Fruit fly (Drosophila melanogaster): Measurements from ENCODE around the gene CG13738.

- no peak for TF ChIP-seq Hr51 (GFP tag; optimal IDR thresholded peaks at IDR 0.05)
- TF ChIP-seq ewg (GFP tag; optimal IDR thresholded peaks at IDR 0.05) = no peak
- TF ChIP-seq CG3726 (GFP tag; IDR thresholded peaks at IDR 0.05) = no peak
- TF ChIP-seq az2 (GFP tag; optimal IDR thresholded peaks at IDR 0.05) = no peak
- no peak for TF ChIP-seq fd96Cb (tag; optimal IDR thresholded peaks at IDR 0.05)
- TF ChIP-seq CG15601 (tag; optimal IDR thresholded peaks at IDR 0.05) = no peak
- no peak for TF ChIP-seq stwl (tag; optimal IDR thresholded peaks at IDR 0.05)
- TF ChIP-seq sc (optimal IDR thresholded peaks at IDR 0.05) = no peak
- no peak for TF ChIP-seq sc (GFP tag; optimal IDR thresholded peaks at IDR 0.05)
- no peak for TF ChIP-seq tx (GFP tag; optimal IDR thresholded peaks at IDR 0.05)
- no peak for TF ChIP-seq CG11247 (GFP tag; IDR thresholded peaks at IDR 0.05)
- TF ChIP-seq zfh2 (GFP tag; optimal IDR thresholded peaks at IDR 0.05) = no peak
Observed at dm6 chr3L:13986330-13986729, 13.1 kb upstream of the CG13738 start, which contains the start of gene CG17362.

All from whole organism, embryonic.